Worm (Caenorhabditis elegans) whole organism, midembryonic: ENCODE measurements around the gene srr-2.

Source experiments
- T22C8.4 ChIP-seq: fragments of 200-800 bp; sonication (Bioruptor generic); IDR thresholded peaks from 2 replicates; pipeline ENCODE4 v1.3.6; 2022; ENCODE audit warnings: missing genetic modification characterization, missing compliant biosample characterization
- cog-1 ChIP-seq: sonication (generic microtip); optimal IDR thresholded peaks from 2 replicates; lab custom pipeline; 2016; ENCODE audit warnings: missing genetic modification characterization, missing compliant biosample characterization
- flt-1 ChIP-seq: fragments of 200-800 bp; sonication (Bioruptor generic); IDR thresholded peaks from 2 replicates; pipeline ENCODE4 v1.3.6; 2022; ENCODE audit warnings: missing genetic modification characterization, missing compliant biosample characterization
- klf-2 ChIP-seq: fragments of 200-800 bp; sonication (Bioruptor generic); conservative IDR thresholded peaks from 2 replicates; pipeline ENCODE4 v1.3.6; 2022; ENCODE audit warnings: missing genetic modification reagents, missing genetic modification characterization, missing compliant biosample characterization
- med-1 ChIP-seq: sonication (generic microtip); optimal IDR thresholded peaks from 2 replicates; lab custom pipeline; 2017; ENCODE audit warnings: missing genetic modification characterization, mild to moderate bottlenecking, missing compliant biosample characterization, antibody characterized with exemption, missing genetic modification reagents; ENCODE audit not compliant: insufficient read depth
- ref-1 ChIP-seq: fragments of 200-800 bp; sonication (Bioruptor generic); conservative IDR thresholded peaks from 2 replicates; pipeline ENCODE4 v1.3.6; 2022; ENCODE audit warnings: missing genetic modification reagents, missing genetic modification characterization, missing compliant biosample characterization
- tab-1 ChIP-seq: fragments of 200-800 bp; sonication (Bioruptor generic); IDR thresholded peaks from 2 replicates; pipeline ENCODE4 v1.3.6; 2022; ENCODE audit warnings: missing genetic modification characterization, missing compliant biosample characterization
- ztf-29 ChIP-seq: fragments of 200-800 bp; sonication (Bioruptor generic); IDR thresholded peaks from 2 replicates; pipeline ENCODE4 v1.3.6; 2022; ENCODE audit warnings: missing genetic modification reagents, missing genetic modification characterization, missing compliant biosample characterization

- TF ChIP-seq T22C8.4 (GFP tag; lab: Robert Waterston, UW) (no peak), med-1 (no peak), klf-2 (GFP tag; lab: Robert Waterston, UW) (no peak), ztf-29 (no peak), ref-1 (no peak), flt-1 (GFP tag; lab: Robert Waterston, UW) (no peak), cog-1 (tag; lab: Kevin White, UChicago) (no peak), tab-1 (no peak)
Measured at ce11 chrV:19174626-19175025, 42.4 kb downstream of the srr-2 start, which contains the start of gene hot-2.
